Worm (Caenorhabditis elegans) whole organism, L2 larva: Measurements from ENCODE around the gene cutl-21.

ENCODE experiments used
- ZK546.5 ChIP-seq: sonication (generic microtip); optimal IDR thresholded peaks from 2 replicates; lab custom pipeline; 2017; ENCODE audit warnings: missing biosample characterization, missing genetic modification characterization
- ama-1 ChIP-seq: fragments of 150-350 bp; optimal IDR thresholded peaks from 2 replicates; lab custom pipeline; 2018; ENCODE audit warnings: inconsistent platforms
- elt-1 ChIP-seq: fragments of 150-350 bp; optimal IDR thresholded peaks from 2 replicates; lab custom pipeline; 2014; ENCODE audit warnings: missing biosample characterization, missing genetic modification characterization
- elt-3 ChIP-seq: sonication (generic microtip); optimal IDR thresholded peaks from 2 replicates; lab custom pipeline; 2017; ENCODE audit warnings: missing biosample characterization, missing genetic modification characterization
- fos-1 ChIP-seq: fragments of 150-350 bp; optimal IDR thresholded peaks from 2 replicates; lab custom pipeline; 2014; ENCODE audit warnings: missing biosample characterization, missing genetic modification characterization
- mdl-1 ChIP-seq, 2 experiments: fragments of 150-350 bp in 1 of 2; sonication (generic microtip) in 1 of 2; optimal IDR thresholded peaks; 2 replicates each; lab custom pipeline; 2017; ENCODE audit warnings: missing biosample characterization in 2 of 2, missing genetic modification characterization in 2 of 2
- nhr-77 ChIP-seq: fragments of 150-350 bp; optimal IDR thresholded peaks from 2 replicates; lab custom pipeline; 2014; ENCODE audit warnings: missing biosample characterization, missing genetic modification characterization
- ztf-11 ChIP-seq: sonication (generic microtip); optimal IDR thresholded peaks from 2 replicates; lab custom pipeline; 2017; ENCODE audit warnings: missing biosample characterization, missing genetic modification characterization

DNA sequence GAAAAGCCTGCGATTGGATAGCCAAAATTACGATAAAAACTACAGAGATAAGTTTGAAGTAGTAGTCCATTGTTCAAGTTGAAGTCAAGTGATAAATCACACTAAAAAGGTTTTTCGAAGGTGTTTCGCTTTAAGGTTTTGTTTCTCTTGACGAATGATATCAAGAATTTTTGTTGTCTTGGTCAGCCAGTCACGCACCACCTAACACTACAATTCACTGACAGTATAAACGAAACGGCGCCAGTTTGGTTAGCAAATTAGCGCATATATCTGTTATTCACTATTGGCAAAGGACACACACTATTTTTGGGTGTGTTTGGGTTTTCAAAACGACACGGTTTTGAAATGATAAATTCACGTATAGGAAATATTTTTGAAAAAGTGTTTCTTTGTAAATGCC is 34.1 kb upstream of the cutl-21 start, which contains the start of gene C44C1.6:
- TF ChIP-seq fos-1 (tag; lab: Kevin White, UChicago) (no peak), nhr-77 (no peak), elt-1 (tag; lab: Kevin White, UChicago) (no peak), ama-1 (lab: Kevin White, UChicago) (no peak), elt-3 (tag; lab: Kevin White, UChicago) (no peak), mdl-1 (tag; optimal IDR thresholded peaks at IDR 0.05; lab: Kevin White, UChicago) (no peak), ZK546.5 (tag; lab: Kevin White, UChicago) (no peak), ztf-11 (tag; lab: Kevin White, UChicago) (no peak)
